Fruit fly (Drosophila melanogaster): ENCODE measurements around the gene Iml1.

- TF ChIP-seq CTCF (optimal IDR thresholded peaks at IDR 0.05), result no peak
- TF ChIP-seq CG8478 (optimal IDR thresholded peaks at IDR 0.05), result no peak
These were observed 19.4 kb upstream of the Iml1 start, which contains the start of gene Pcyt2 for dm6 chr3L:1553193-1553592.

All from S2 (cell line).